Fruit fly (Drosophila melanogaster): Measurements from ENCODE around the gene CG31624.

The CG31624 gene

dm6 chr2L:21237048-21237747, 37.0 kb upstream of the CG31624 start, which contains the start of gene Hr39 (continued):
- TF ChIP-seq kni (GFP tag; optimal IDR thresholded peaks at IDR 0.05) (peak; percentile 84), unpg (GFP tag; optimal IDR thresholded peaks at IDR 0.05) (no peak), chif (GFP tag; optimal IDR thresholded peaks at IDR 0.05) (peak in 1 of 2 experiments; percentile 38), Hr51 (GFP tag; optimal IDR thresholded peaks at IDR 0.05) (peak in 1 of 2 experiments; percentile 2), CG2116 (GFP tag; optimal IDR thresholded peaks at IDR 0.05) (peak; percentile 73), CG10267 (tag; optimal IDR thresholded peaks at IDR 0.05) (peak; percentile 86), nerfin-1 (tag; optimal IDR thresholded peaks at IDR 0.05) (peak; percentile 21), CG12391 (tag; optimal IDR thresholded peaks at IDR 0.05) (peak; percentile 1), Nf-YC (tag; optimal IDR thresholded peaks at IDR 0.05) (no peak), CG33213 (GFP tag; optimal IDR thresholded peaks at IDR 0.05) (peak; percentile 30), yki (optimal IDR thresholded peaks at IDR 0.05) (no peak), CG11398 (GFP tag; optimal IDR thresholded peaks at IDR 0.05) (no peak), CG3281 (GFP tag; optimal IDR thresholded peaks at IDR 0.05) (peak; percentile 26), Spps (tag; optimal IDR thresholded peaks at IDR 0.05) (peak; percentile 31), CG8290 (GFP tag; optimal IDR thresholded peaks at IDR 0.05) (peak; percentile 50), CG8290 (tag; optimal IDR thresholded peaks at IDR 0.05) (peak in 1 of 2 experiments; percentile 79), Antp (GFP tag; optimal IDR thresholded peaks at IDR 0.05) (peak; percentile 13), CG17802 (tag; optimal IDR thresholded peaks at IDR 0.05) (peak; percentile 69), fd3F (GFP tag; optimal IDR thresholded peaks at IDR 0.05) (no peak), CG12155 (GFP tag; optimal IDR thresholded peaks at IDR 0.05) (peak; percentile 65), fd96Cb (tag; optimal IDR thresholded peaks at IDR 0.05) (no peak), Bdp1 (GFP tag; optimal IDR thresholded peaks at IDR 0.05) (peak; percentile 54), CG14441 (GFP tag; IDR thresholded peaks at IDR 0.05) (no peak), CTCF (GFP tag; optimal IDR thresholded peaks at IDR 0.05) (peak; percentile 24), ranshi (GFP tag; IDR thresholded peaks at IDR 0.05) (no peak), maf-S (GFP tag; optimal IDR thresholded peaks at IDR 0.05) (peak; percentile 0), corto (GFP tag; optimal IDR thresholded peaks at IDR 0.05) (no peak), HLH3B (GFP tag; IDR thresholded peaks at IDR 0.05) (no peak), psq (GFP tag; optimal IDR thresholded peaks at IDR 0.05) (peak; percentile 35), D19A (tag; optimal IDR thresholded peaks at IDR 0.05) (no peak), CG1024 (GFP tag; IDR thresholded peaks at IDR 0.05) (no peak), CG7839 (tag; optimal IDR thresholded peaks at IDR 0.05) (peak; percentile 14), CG7786 (GFP tag; optimal IDR thresholded peaks at IDR 0.05) (no peak), lbe (GFP tag; optimal IDR thresholded peaks at IDR 0.05) (peak; percentile 5), Max (GFP tag; optimal IDR thresholded peaks at IDR 0.05) (peak; percentile 17), CG17361 (GFP tag; IDR thresholded peaks at IDR 0.05) (no peak), Eip74EF (GFP tag; optimal IDR thresholded peaks at IDR 0.05) (peak in 1 of 2 experiments; percentile 90), CG6854 (GFP tag; optimal IDR thresholded peaks at IDR 0.05) (peak; percentile 9), MTF-1 (GFP tag; optimal IDR thresholded peaks at IDR 0.05; ENCODE audit: borderline replicate concordance) (peak; percentile 52), CG18476 (GFP tag; optimal IDR thresholded peaks at IDR 0.05) (peak; percentile 17), Blimp-1 (GFP tag; optimal IDR thresholded peaks at IDR 0.05) (no peak), Hsf (GFP tag; optimal IDR thresholded peaks at IDR 0.05) (peak; percentile 41), sqz (GFP tag; optimal IDR thresholded peaks at IDR 0.05) (peak; percentile 69), jigr1 (GFP tag; IDR thresholded peaks at IDR 0.05) (no peak), Bteb2 (GFP tag; optimal IDR thresholded peaks at IDR 0.05) (peak; percentile 13), insv (GFP tag; optimal IDR thresholded peaks at IDR 0.05) (no peak), CHES-1-like (GFP tag; optimal IDR thresholded peaks at IDR 0.05) (peak; percentile 74), CG8089 (GFP tag; optimal IDR thresholded peaks at IDR 0.05) (peak; percentile 25), chn (GFP tag; optimal IDR thresholded peaks at IDR 0.05) (peak; percentile 7), phol (tag; optimal IDR thresholded peaks at IDR 0.05) (peak; percentile 67)
